Worm (Caenorhabditis elegans) whole organism, L2 larva: ENCODE results near the gene C49F5.7.

ENCODE experiments used
- C34F6.9 ChIP-seq: fragments of 150-350 bp; optimal IDR thresholded peaks from 2 replicates; lab custom pipeline; 2014; ENCODE audit warnings: missing biosample characterization, missing genetic modification characterization
- F13H6.1 ChIP-seq: sonication (generic microtip); optimal IDR thresholded peaks from 2 replicates; lab custom pipeline; 2016; ENCODE audit warnings: missing genetic modification characterization, missing compliant biosample characterization
- R02D3.7 ChIP-seq: fragments of 150-350 bp; optimal IDR thresholded peaks from 2 replicates; lab custom pipeline; 2014; ENCODE audit warnings: missing biosample characterization, missing genetic modification characterization
- Y55F3AM.14 ChIP-seq: fragments of 200-800 bp; sonication (Bioruptor generic); optimal IDR thresholded peaks from 2 replicates; lab custom pipeline; 2018; ENCODE audit warnings: mild to moderate bottlenecking, missing genetic modification characterization, missing compliant biosample characterization
- ZK546.5 ChIP-seq: sonication (generic microtip); optimal IDR thresholded peaks from 2 replicates; lab custom pipeline; 2017; ENCODE audit warnings: missing biosample characterization, missing genetic modification characterization
- alr-1 ChIP-seq: fragments of 150-350 bp; optimal IDR thresholded peaks from 2 replicates; lab custom pipeline; 2014; ENCODE audit warnings: missing biosample characterization, missing genetic modification characterization
- aly-2 ChIP-seq: fragments of 150-350 bp; optimal IDR thresholded peaks from 2 replicates; lab custom pipeline; 2014; ENCODE audit warnings: missing biosample characterization, missing genetic modification characterization
- ama-1 ChIP-seq: fragments of 150-350 bp; optimal IDR thresholded peaks from 2 replicates; lab custom pipeline; 2018; ENCODE audit warnings: inconsistent platforms
- blmp-1 ChIP-seq: sonication (generic microtip); optimal IDR thresholded peaks from 2 replicates; lab custom pipeline; 2017; ENCODE audit warnings: missing genetic modification characterization, mild to moderate bottlenecking, missing compliant biosample characterization, antibody characterized with exemption, moderate library complexity; ENCODE audit not compliant: insufficient read depth
- ceh-16 ChIP-seq: fragments of 150-350 bp; optimal IDR thresholded peaks from 2 replicates; lab custom pipeline; 2014; ENCODE audit warnings: missing biosample characterization, missing genetic modification characterization
- ceh-82 ChIP-seq: fragments of 150-350 bp; optimal IDR thresholded peaks from 2 replicates; lab custom pipeline; 2014; ENCODE audit warnings: missing biosample characterization, missing genetic modification characterization
- crh-2 ChIP-seq: sonication (generic microtip); optimal IDR thresholded peaks from 2 replicates; lab custom pipeline; 2017; ENCODE audit warnings: missing biosample characterization, missing genetic modification characterization
- dmd-4 ChIP-seq: sonication (generic microtip); optimal IDR thresholded peaks from 2 replicates; lab custom pipeline; 2017; ENCODE audit warnings: missing biosample characterization, missing genetic modification characterization
- egl-27 ChIP-seq: sonication (generic microtip); optimal IDR thresholded peaks from 3 replicates; lab custom pipeline; 2017; ENCODE audit warnings: missing biosample characterization, missing genetic modification reagents, missing genetic modification characterization
- elt-1 ChIP-seq: fragments of 150-350 bp; optimal IDR thresholded peaks from 2 replicates; lab custom pipeline; 2014; ENCODE audit warnings: missing biosample characterization, missing genetic modification characterization
- elt-3 ChIP-seq: sonication (generic microtip); optimal IDR thresholded peaks from 2 replicates; lab custom pipeline; 2017; ENCODE audit warnings: missing biosample characterization, missing genetic modification characterization
- fos-1 ChIP-seq: fragments of 150-350 bp; optimal IDR thresholded peaks from 2 replicates; lab custom pipeline; 2014; ENCODE audit warnings: missing biosample characterization, missing genetic modification characterization
- gmeb-1 ChIP-seq: fragments of 150-350 bp; optimal IDR thresholded peaks from 2 replicates; lab custom pipeline; 2014; ENCODE audit warnings: missing biosample characterization, missing genetic modification characterization
- lin-11 ChIP-seq: fragments of 150-350 bp; sonication (generic microtip); optimal IDR thresholded peaks from 2 replicates; lab custom pipeline; 2014; ENCODE audit warnings: missing biosample characterization, missing genetic modification characterization, inconsistent platforms, mixed read lengths
- lin-13 ChIP-seq: fragments of 150-350 bp; optimal IDR thresholded peaks from 2 replicates; lab custom pipeline; 2014; ENCODE audit warnings: missing biosample characterization, missing genetic modification reagents, missing genetic modification characterization
- lin-39 ChIP-seq: fragments of 150-350 bp; optimal IDR thresholded peaks from 2 replicates; lab custom pipeline; 2014; ENCODE audit warnings: missing biosample characterization, missing genetic modification reagents, missing genetic modification characterization
- lsy-2 ChIP-seq, 2 experiments: fragments of 150-350 bp in 1 of 2; sonication (generic microtip) in 1 of 2; optimal IDR thresholded peaks; 2 replicates each; lab custom pipeline; 2014 to 2017; ENCODE audit warnings: missing biosample characterization in 2 of 2, missing genetic modification characterization in 2 of 2
- mab-5 ChIP-seq: fragments of 150-350 bp; optimal IDR thresholded peaks from 2 replicates; lab custom pipeline; 2014; ENCODE audit warnings: missing biosample characterization, missing genetic modification characterization
- mbf-1 ChIP-seq: sonication (generic microtip); optimal IDR thresholded peaks from 2 replicates; lab custom pipeline; 2017; ENCODE audit warnings: missing biosample characterization, missing genetic modification characterization
- mdl-1 ChIP-seq, 2 experiments: fragments of 150-350 bp in 1 of 2; sonication (generic microtip) in 1 of 2; optimal IDR thresholded peaks; 2 replicates each; lab custom pipeline; 2017; ENCODE audit warnings: missing biosample characterization in 2 of 2, missing genetic modification characterization in 2 of 2
- nhr-10 ChIP-seq: sonication (generic microtip); optimal IDR thresholded peaks from 2 replicates; lab custom pipeline; 2017; ENCODE audit warnings: missing biosample characterization, missing genetic modification characterization
- nhr-11 ChIP-seq: fragments of 150-350 bp; optimal IDR thresholded peaks from 2 replicates; lab custom pipeline; 2014; ENCODE audit warnings: missing biosample characterization, missing genetic modification characterization
- nhr-12 ChIP-seq: fragments of 150-350 bp; optimal IDR thresholded peaks from 2 replicates; lab custom pipeline; 2014; ENCODE audit warnings: missing biosample characterization, missing genetic modification characterization
- nhr-129 ChIP-seq: fragments of 150-350 bp; optimal IDR thresholded peaks from 2 replicates; lab custom pipeline; 2014; ENCODE audit warnings: missing biosample characterization, missing genetic modification characterization
- nhr-21 ChIP-seq: fragments of 150-350 bp; optimal IDR thresholded peaks from 2 replicates; lab custom pipeline; 2014; ENCODE audit warnings: missing biosample characterization, missing genetic modification characterization
- nhr-23 ChIP-seq: fragments of 150-350 bp; optimal IDR thresholded peaks from 2 replicates; lab custom pipeline; 2014; ENCODE audit warnings: missing biosample characterization, missing genetic modification reagents, missing genetic modification characterization
- nhr-237 ChIP-seq: fragments of 150-350 bp; optimal IDR thresholded peaks from 2 replicates; lab custom pipeline; 2014; ENCODE audit warnings: missing biosample characterization, missing genetic modification characterization
- nhr-25 ChIP-seq: fragments of 150-350 bp; sonication (generic microtip); optimal IDR thresholded peaks from 3 replicates; lab custom pipeline; 2014; ENCODE audit warnings: missing biosample characterization, missing genetic modification characterization
- nhr-6 ChIP-seq: fragments of 150-350 bp; optimal IDR thresholded peaks from 2 replicates; lab custom pipeline; 2014; ENCODE audit warnings: missing biosample characterization, missing genetic modification characterization
- nhr-77 ChIP-seq: fragments of 150-350 bp; optimal IDR thresholded peaks from 2 replicates; lab custom pipeline; 2014; ENCODE audit warnings: missing biosample characterization, missing genetic modification characterization
- peb-1 ChIP-seq: fragments of 150-350 bp; optimal IDR thresholded peaks from 2 replicates; lab custom pipeline; 2014; ENCODE audit warnings: missing biosample characterization, missing genetic modification characterization
- sem-4 ChIP-seq: fragments of 150-350 bp; optimal IDR thresholded peaks from 2 replicates; lab custom pipeline; 2014; ENCODE audit warnings: missing biosample characterization, missing genetic modification reagents, missing genetic modification characterization
- skn-1 ChIP-seq: sonication (generic microtip); optimal IDR thresholded peaks from 2 replicates; lab custom pipeline; 2017; ENCODE audit warnings: missing biosample characterization, missing genetic modification characterization
- sma-3 ChIP-seq: sonication (generic microtip); optimal IDR thresholded peaks from 2 replicates; lab custom pipeline; 2016; ENCODE audit warnings: missing genetic modification reagents, missing genetic modification characterization, missing compliant biosample characterization
- sma-9 ChIP-seq, 2 experiments: fragments of 150-350 bp in 1 of 2; sonication (generic microtip) in 1 of 2; optimal IDR thresholded peaks; 2 replicates each; lab custom pipeline; 2014 to 2016; ENCODE audit warnings: missing genetic modification characterization in 2 of 2, mild to moderate bottlenecking in 1 of 2, missing biosample characterization in 1 of 2, missing compliant biosample characterization in 1 of 2, missing genetic modification reagents in 1 of 2, moderate library complexity in 1 of 2
- snpc-4 ChIP-seq: fragments of 150-350 bp; optimal IDR thresholded peaks from 2 replicates; lab custom pipeline; 2014; ENCODE audit warnings: missing biosample characterization, missing genetic modification characterization
- unc-39 ChIP-seq: fragments of 150-350 bp; optimal IDR thresholded peaks from 2 replicates; lab custom pipeline; 2014; ENCODE audit warnings: missing biosample characterization, missing genetic modification characterization
- unc-55 ChIP-seq: fragments of 150-350 bp; sonication (generic microtip); optimal IDR thresholded peaks from 3 replicates; lab custom pipeline; 2014; ENCODE audit warnings: missing biosample characterization, missing genetic modification reagents, missing genetic modification characterization
- unc-62 ChIP-seq: fragments of 150-350 bp; optimal IDR thresholded peaks from 2 replicates; lab custom pipeline; 2014; ENCODE audit warnings: missing biosample characterization, missing genetic modification reagents, missing genetic modification characterization
- zag-1 ChIP-seq: fragments of 150-350 bp; optimal IDR thresholded peaks from 2 replicates; lab custom pipeline; 2014; ENCODE audit warnings: missing biosample characterization, missing genetic modification characterization
- ztf-1 ChIP-seq: fragments of 200-800 bp; sonication (Bioruptor generic); conservative IDR thresholded peaks from 2 replicates; pipeline ENCODE4 v1.3.6; 2022; ENCODE audit warnings: missing genetic modification characterization, missing compliant biosample characterization
- ztf-11 ChIP-seq: sonication (generic microtip); optimal IDR thresholded peaks from 2 replicates; lab custom pipeline; 2017; ENCODE audit warnings: missing biosample characterization, missing genetic modification characterization
- ztf-4 ChIP-seq: fragments of 150-350 bp; optimal IDR thresholded peaks from 2 replicates; lab custom pipeline; 2014; ENCODE audit warnings: missing biosample characterization, missing genetic modification characterization

The C49F5.7 gene

ce11 chrX:12006470-12006869 lies 11.9 kb downstream of the C49F5.7 start:
- TF ChIP-seq ceh-16 (tag; lab: Kevin White, UChicago) (no peak), dmd-4 (tag; lab: Kevin White, UChicago) (no peak), fos-1 (peak; percentile 19)

ce11 chrX:12007905-12008466 lies 13.4 kb downstream of the C49F5.7 start:
- peak; percentile 24 for TF ChIP-seq sma-3
- TF ChIP-seq sem-4 (tag; lab: Kevin White, UChicago), result no peak
- no peak for TF ChIP-seq ztf-1
- no peak for TF ChIP-seq ztf-11 (tag; lab: Kevin White, UChicago)
- peak; percentile 20 for TF ChIP-seq sma-9 (GFP tag; optimal IDR thresholded peaks at IDR 0.05; lab: Kevin White, UChicago)
- no peak for TF ChIP-seq sma-9 (tag; optimal IDR thresholded peaks at IDR 0.05; lab: Kevin White, UChicago)

ce11 chrX:12017908-12018479 lies 23.4 kb downstream of the C49F5.7 start, which contains the start of the genes nmat-1 and ucr-2.1:
TSS of gene nmat-1 (minus strand) at chrX:12018043.
TSS of gene ucr-2.1 (plus strand) at chrX:12018429.
- TF ChIP-seq mdl-1 (tag; optimal IDR thresholded peaks at IDR 0.05; lab: Kevin White, UChicago) (peak in 1 of 2 experiments; percentile 37), lin-13 (peak; percentile 72), F13H6.1 (tag; lab: Kevin White, UChicago) (peak; percentile 78), nhr-77 (tag; lab: Kevin White, UChicago) (no peak), unc-39 (no peak), dmd-4 (tag; lab: Kevin White, UChicago) (no peak), mab-5 (tag; lab: Kevin White, UChicago) (no peak), sem-4 (tag; lab: Kevin White, UChicago) (peak; percentile 75), nhr-237 (tag; lab: Kevin White, UChicago) (no peak), nhr-21 (tag; lab: Kevin White, UChicago) (peak; percentile 60), zag-1 (tag; lab: Kevin White, UChicago) (no peak), nhr-25 (tag; lab: Kevin White, UChicago) (peak; percentile 75), ceh-82 (tag; lab: Kevin White, UChicago) (no peak), fos-1 (peak; percentile 91), blmp-1 (tag; lab: Kevin White, UChicago) (no peak), nhr-23 (no peak), ama-1 (no peak), egl-27 (tag; lab: Kevin White, UChicago) (peak; percentile 32), nhr-129 (peak; percentile 76), C34F6.9 (peak; percentile 74), sma-3 (peak; percentile 89), unc-55 (GFP tag; lab: Kevin White, UChicago) (peak; percentile 76), gmeb-1 (tag; lab: Kevin White, UChicago) (peak; percentile 72), ceh-16 (tag; lab: Kevin White, UChicago) (peak; percentile 10), nhr-12 (tag; lab: Kevin White, UChicago) (no peak), snpc-4 (no peak), nhr-6 (tag; lab: Kevin White, UChicago) (peak; percentile 55), elt-1 (tag; lab: Kevin White, UChicago) (no peak), unc-62 (no peak), nhr-11 (tag; lab: Kevin White, UChicago) (no peak), peb-1 (no peak), Y55F3AM.14 (no peak), nhr-10 (tag; lab: Kevin White, UChicago) (no peak), ztf-4 (tag; lab: Kevin White, UChicago) (no peak), lin-11 (peak; percentile 63), aly-2 (tag; lab: Kevin White, UChicago) (no peak), lin-39 (tag; lab: Kevin White, UChicago) (no peak), alr-1 (tag; lab: Kevin White, UChicago) (no peak), ZK546.5 (tag; lab: Kevin White, UChicago) (no peak), ztf-1 (no peak), sma-9 (GFP tag; optimal IDR thresholded peaks at IDR 0.05; lab: Kevin White, UChicago) (peak; percentile 86), sma-9 (tag; optimal IDR thresholded peaks at IDR 0.05; lab: Kevin White, UChicago) (no peak), R02D3.7 (tag; lab: Kevin White, UChicago) (no peak), skn-1 (tag; lab: Kevin White, UChicago) (no peak), ztf-11 (tag; lab: Kevin White, UChicago) (no peak), lsy-2 (tag; optimal IDR thresholded peaks at IDR 0.05; lab: Kevin White, UChicago) (peak in 1 of 2 experiments; percentile 74), crh-2 (tag; lab: Kevin White, UChicago) (peak; percentile 86), mbf-1 (tag; lab: Kevin White, UChicago) (no peak), elt-3 (tag; lab: Kevin White, UChicago) (no peak)
